Worm (Caenorhabditis elegans) whole organism, L4 larva: ENCODE measurements around the gene gcy-33.
A peak's percentile ranks its signal among the peaks of the same experiment; 100 is the strongest.

Source experiments
- T20F7.1 ChIP-seq: fragments of 200-800 bp; sonication (Bioruptor generic); optimal IDR thresholded peaks from 2 replicates; lab custom pipeline; 2018; ENCODE audit warnings: mild to moderate bottlenecking, missing genetic modification characterization, missing compliant biosample characterization
- Y105C5A.15 ChIP-seq: fragments of 200-800 bp; sonication (Bioruptor generic); IDR thresholded peaks from 2 replicates; pipeline ENCODE4 v1.3.6; 2022; ENCODE audit warnings: missing genetic modification characterization, missing compliant biosample characterization
- Y48G9A.11 ChIP-seq: fragments of 200-800 bp; sonication (Bioruptor generic); IDR thresholded peaks from 2 replicates; pipeline ENCODE4 v1.3.6; 2022; ENCODE audit warnings: missing genetic modification reagents, missing genetic modification characterization, missing compliant biosample characterization
- aha-1 ChIP-seq: fragments of 150-350 bp; peaks from one replicate; lab custom pipeline; 2014; ENCODE audit warnings: missing biosample characterization, missing genetic modification characterization
- attf-4 ChIP-seq: sonication (generic microtip); optimal IDR thresholded peaks from 3 replicates; lab custom pipeline; 2017; ENCODE audit warnings: missing biosample characterization, missing genetic modification characterization
- ceh-28 ChIP-seq: fragments of 150-350 bp; optimal IDR thresholded peaks from 2 replicates; lab custom pipeline; 2014; ENCODE audit warnings: missing biosample characterization, missing genetic modification reagents, missing genetic modification characterization
- daf-16 ChIP-seq, 3 experiments: sonication (generic microtip); optimal IDR thresholded peaks; 2 replicates each; lab custom pipeline; 2016 to 2017; ENCODE audit warnings: missing genetic modification characterization in 3 of 3, missing genetic modification reagents in 3 of 3, mild to moderate bottlenecking in 2 of 3, missing compliant biosample characterization in 2 of 3, missing biosample characterization in 1 of 3, moderate library complexity in 1 of 3
- dpl-1 ChIP-seq: fragments of 150-350 bp; optimal IDR thresholded peaks from 2 replicates; lab custom pipeline; 2014; ENCODE audit warnings: missing biosample characterization, missing genetic modification reagents, missing genetic modification characterization
- dve-1 ChIP-seq: sonication (generic microtip); optimal IDR thresholded peaks from 2 replicates; lab custom pipeline; 2017; ENCODE audit warnings: antibody characterized with exemption, mild to moderate bottlenecking, missing genetic modification characterization, missing compliant biosample characterization; ENCODE audit not compliant: insufficient read depth
- egl-43 ChIP-seq: fragments of 200-800 bp; sonication (Bioruptor generic); IDR thresholded peaks from 2 replicates; pipeline ENCODE4 v1.3.6; 2022; ENCODE audit warnings: missing genetic modification reagents, missing genetic modification characterization, missing compliant biosample characterization
- fkh-10 ChIP-seq: fragments of 150-350 bp; optimal IDR thresholded peaks from 2 replicates; lab custom pipeline; 2014; ENCODE audit warnings: missing biosample characterization, missing genetic modification reagents, missing genetic modification characterization
- hif-1 ChIP-seq, 2 experiments: sonication (generic microtip); optimal IDR thresholded peaks; 2 replicates each; lab custom pipeline; 2016 to 2017; ENCODE audit warnings: missing compliant biosample characterization in 2 of 2, missing genetic modification characterization in 2 of 2, missing genetic modification reagents in 2 of 2, missing genotype in 2 of 2, mild to moderate bottlenecking in 1 of 2
- hlh-11 ChIP-seq: fragments of 200-800 bp; sonication (Bioruptor generic); optimal IDR thresholded peaks from 2 replicates; lab custom pipeline; 2018; ENCODE audit warnings: mild to moderate bottlenecking, missing genetic modification characterization, missing compliant biosample characterization
- hlh-30 ChIP-seq: sonication (generic microtip); optimal IDR thresholded peaks from 2 replicates; lab custom pipeline; 2017; ENCODE audit warnings: antibody characterized with exemption, mild to moderate bottlenecking, missing genetic modification characterization, missing compliant biosample characterization; ENCODE audit not compliant: insufficient read depth
- hmg-1.1 ChIP-seq: fragments of 200-800 bp; sonication (Bioruptor generic); IDR thresholded peaks from 2 replicates; pipeline ENCODE4 v1.3.6; 2022; ENCODE audit warnings: missing genetic modification reagents, missing genetic modification characterization, missing compliant biosample characterization
- lin-13 ChIP-seq: fragments of 150-350 bp; optimal IDR thresholded peaks from 2 replicates; lab custom pipeline; 2014; ENCODE audit warnings: missing biosample characterization, missing genetic modification reagents, missing genetic modification characterization
- lin-38 ChIP-seq: fragments of 200-800 bp; sonication (Bioruptor generic); IDR thresholded peaks from 2 replicates; pipeline ENCODE4 v1.3.6; 2022; ENCODE audit warnings: missing genetic modification reagents, missing genetic modification characterization, missing compliant biosample characterization
- lsy-2 ChIP-seq, 2 experiments: fragments of 150-350 bp in 1 of 2; sonication (generic microtip) in 1 of 2; optimal IDR thresholded peaks; 2 replicates each; lab custom pipeline; 2014 to 2017; ENCODE audit warnings: missing biosample characterization in 2 of 2, missing genetic modification characterization in 2 of 2
- mep-1 ChIP-seq: fragments of 150-350 bp; sonication (generic microtip); optimal IDR thresholded peaks from 3 replicates; lab custom pipeline; 2014; ENCODE audit warnings: missing biosample characterization, missing genetic modification characterization
- mes-2 ChIP-seq: sonication (generic microtip); optimal IDR thresholded peaks from 2 replicates; lab custom pipeline; 2016; ENCODE audit warnings: missing genotype, mild to moderate bottlenecking, missing genetic modification characterization, missing compliant biosample characterization; ENCODE audit not compliant: poor library complexity, severe bottlenecking
- nhr-102 ChIP-seq: sonication (generic microtip); optimal IDR thresholded peaks from 2 replicates; lab custom pipeline; 2016; ENCODE audit warnings: mild to moderate bottlenecking, missing genetic modification characterization, moderate library complexity, missing compliant biosample characterization
- nhr-11 ChIP-seq: fragments of 150-350 bp; optimal IDR thresholded peaks from 2 replicates; lab custom pipeline; 2014; ENCODE audit warnings: missing biosample characterization, missing genetic modification characterization
- nhr-111 ChIP-seq: fragments of 200-800 bp; sonication (Bioruptor generic); optimal IDR thresholded peaks from 2 replicates; lab custom pipeline; 2018; ENCODE audit warnings: mild to moderate bottlenecking, missing genetic modification characterization, missing compliant biosample characterization
- nhr-25 ChIP-seq: sonication (generic microtip); optimal IDR thresholded peaks from 2 replicates; lab custom pipeline; 2017; ENCODE audit warnings: missing genetic modification characterization, mild to moderate bottlenecking, missing compliant biosample characterization, antibody characterized with exemption, moderate library complexity, borderline replicate concordance; ENCODE audit not compliant: insufficient read depth
- nhr-28 ChIP-seq: fragments of 150-350 bp; optimal IDR thresholded peaks from 2 replicates; lab custom pipeline; 2014; ENCODE audit warnings: missing biosample characterization, missing genetic modification characterization
- nhr-6 ChIP-seq: fragments of 150-350 bp; optimal IDR thresholded peaks from 2 replicates; lab custom pipeline; 2014; ENCODE audit warnings: missing biosample characterization, missing genetic modification characterization
- php-3 ChIP-seq: fragments of 200-800 bp; sonication (Bioruptor generic); IDR thresholded peaks from 2 replicates; pipeline ENCODE4 v1.3.6; 2022; ENCODE audit warnings: missing genetic modification reagents, missing genetic modification characterization, missing compliant biosample characterization
- rbr-2 ChIP-seq: sonication (generic microtip); optimal IDR thresholded peaks from 2 replicates; lab custom pipeline; 2016; ENCODE audit warnings: missing genotype, missing genetic modification characterization, missing compliant biosample characterization
- saeg-2 ChIP-seq: fragments of 200-800 bp; sonication (Bioruptor generic); IDR thresholded peaks from 2 replicates; pipeline ENCODE4 v1.3.6; 2022; ENCODE audit warnings: missing genetic modification reagents, missing genetic modification characterization, missing compliant biosample characterization
- skn-1 ChIP-seq: fragments of 150-350 bp; optimal IDR thresholded peaks from 2 replicates; lab custom pipeline; 2014; ENCODE audit warnings: missing biosample characterization, missing genetic modification characterization
- snpc-4 ChIP-seq: fragments of 150-350 bp; optimal IDR thresholded peaks from 2 replicates; lab custom pipeline; 2014; ENCODE audit warnings: missing biosample characterization, missing genetic modification characterization
- unc-130 ChIP-seq: sonication (generic microtip); optimal IDR thresholded peaks from 2 replicates; lab custom pipeline; 2016; ENCODE audit warnings: missing genetic modification reagents, missing genetic modification characterization, missing compliant biosample characterization
- unc-62 ChIP-seq, 3 experiments: fragments of 150-350 bp in 1 of 3; sonication (generic microtip); optimal IDR thresholded peaks in 2 of 3; peaks in 1 of 3; 1 replicate in 1 of 3; 2 replicates in 2 of 3; lab custom pipeline; 2014 to 2017; ENCODE audit warnings: missing biosample characterization in 3 of 3, missing genetic modification characterization in 3 of 3, missing genetic modification reagents in 3 of 3, missing genotype in 1 of 3
- zfp-2 ChIP-seq: sonication (generic microtip); optimal IDR thresholded peaks from 2 replicates; lab custom pipeline; 2016; ENCODE audit warnings: mild to moderate bottlenecking, missing genetic modification characterization, missing compliant biosample characterization
- zfp-3 ChIP-seq: fragments of 200-800 bp; sonication (Bioruptor generic); conservative IDR thresholded peaks from 2 replicates; pipeline ENCODE4 v1.3.6; 2022; ENCODE audit warnings: missing genetic modification reagents, missing genetic modification characterization, missing compliant biosample characterization

Gene gcy-33

ce11 chrV:11985384-11985783, 16.2 kb downstream of the gcy-33 start, which contains the start of gene mans-2:
Gene mans-2 (minus strand): TSS chrV:11985484.
- no peak for TF ChIP-seq zfp-2 (tag; lab: Kevin White, UChicago)
- TF ChIP-seq php-3 (GFP tag; lab: Robert Waterston, UW), result no peak
- no peak for TF ChIP-seq saeg-2 (GFP tag; lab: Robert Waterston, UW)
- no peak for TF ChIP-seq attf-4 (tag; lab: Kevin White, UChicago)
- TF ChIP-seq daf-16 (GFP tag; optimal IDR thresholded peaks at IDR 0.05; lab: Kevin White, UChicago), result no peak
- TF ChIP-seq daf-16 (tag; optimal IDR thresholded peaks at IDR 0.05; lab: Kevin White, UChicago), result no peak
- no peak for TF ChIP-seq lin-13 (GFP tag; lab: Kevin White, UChicago)
- TF ChIP-seq hlh-11, result no peak
- TF ChIP-seq ceh-28, result no peak
- no peak for TF ChIP-seq Y48G9A.11 (GFP tag; lab: Robert Waterston, UW)
- no peak for TF ChIP-seq fkh-10 (GFP tag; lab: Kevin White, UChicago)
- TF ChIP-seq nhr-111 (GFP tag; lab: Kevin White, UChicago), result no peak
- TF ChIP-seq hif-1 (tag; optimal IDR thresholded peaks at IDR 0.05; lab: Kevin White, UChicago), result no peak

ce11 chrV:11982309-11982708, 19.3 kb downstream of the gcy-33 start, which contains the start of gene rpt-1:
Gene rpt-1 (minus strand): TSS chrV:11982397.
- TF ChIP-seq nhr-6, result peak; percentile 99
- TF ChIP-seq lsy-2 (tag; optimal IDR thresholded peaks at IDR 0.05; lab: Kevin White, UChicago), result peak in 1 of 2 experiments; percentile 80
- peak; percentile 13 for TF ChIP-seq nhr-11 (tag; lab: Kevin White, UChicago)
- TF ChIP-seq php-3 (GFP tag; lab: Robert Waterston, UW), result no peak
- TF ChIP-seq mep-1 (tag; lab: Kevin White, UChicago), result peak; percentile 40
- TF ChIP-seq unc-62 (GFP tag; optimal IDR thresholded peaks at IDR 0.05 in 1 of 2; lab: Kevin White, UChicago), result no peak
- no peak for TF ChIP-seq unc-62 (tag; optimal IDR thresholded peaks at IDR 0.05; lab: Kevin White, UChicago)
- TF ChIP-seq hmg-1.1, result peak; percentile 44; the same call in 1 of the 2 replicates
- TF ChIP-seq hlh-30 (tag; lab: Kevin White, UChicago), result peak; percentile 82
- TF ChIP-seq nhr-28 (tag; lab: Kevin White, UChicago), result peak; percentile 14
- peak in 1 of 2 experiments; percentile 20 for TF ChIP-seq hif-1 (tag; optimal IDR thresholded peaks at IDR 0.05; lab: Kevin White, UChicago)
- peak; percentile 43 for TF ChIP-seq dve-1 (tag; lab: Kevin White, UChicago)
- TF ChIP-seq lin-13 (GFP tag; lab: Kevin White, UChicago), result peak; percentile 57
- no peak for TF ChIP-seq daf-16 (GFP tag; optimal IDR thresholded peaks at IDR 0.05; lab: Kevin White, UChicago)
- peak; percentile 11 for TF ChIP-seq daf-16 (tag; optimal IDR thresholded peaks at IDR 0.05; lab: Kevin White, UChicago)
- TF ChIP-seq Y105C5A.15 (GFP tag; lab: Robert Waterston, UW), result no peak
- TF ChIP-seq aha-1 (tag; lab: Kevin White, UChicago), result peak; percentile 90
- peak; percentile 39 for TF ChIP-seq rbr-2 (tag; lab: Kevin White, UChicago)
- TF ChIP-seq lin-38 (GFP tag; lab: Robert Waterston, UW), result peak; percentile 89
- peak; percentile 90 for TF ChIP-seq dpl-1 (GFP tag; lab: Kevin White, UChicago)
- TF ChIP-seq hlh-11, result peak; percentile 19
- TF ChIP-seq mes-2 (tag; lab: Kevin White, UChicago), result peak; percentile 79
- TF ChIP-seq zfp-3, result no peak
- peak; percentile 5 for TF ChIP-seq unc-130 (GFP tag; lab: Kevin White, UChicago)
- no peak for TF ChIP-seq skn-1
- peak; percentile 60 for TF ChIP-seq snpc-4
- peak; percentile 18 for TF ChIP-seq nhr-102
- TF ChIP-seq T20F7.1 (GFP tag; lab: Kevin White, UChicago), result peak; percentile 3
- no peak for TF ChIP-seq egl-43
- no peak for TF ChIP-seq nhr-25 (tag; lab: Kevin White, UChicago)
